Fruit fly (Drosophila melanogaster): Measurements from ENCODE around the gene poe.

The poe gene

DNA sequence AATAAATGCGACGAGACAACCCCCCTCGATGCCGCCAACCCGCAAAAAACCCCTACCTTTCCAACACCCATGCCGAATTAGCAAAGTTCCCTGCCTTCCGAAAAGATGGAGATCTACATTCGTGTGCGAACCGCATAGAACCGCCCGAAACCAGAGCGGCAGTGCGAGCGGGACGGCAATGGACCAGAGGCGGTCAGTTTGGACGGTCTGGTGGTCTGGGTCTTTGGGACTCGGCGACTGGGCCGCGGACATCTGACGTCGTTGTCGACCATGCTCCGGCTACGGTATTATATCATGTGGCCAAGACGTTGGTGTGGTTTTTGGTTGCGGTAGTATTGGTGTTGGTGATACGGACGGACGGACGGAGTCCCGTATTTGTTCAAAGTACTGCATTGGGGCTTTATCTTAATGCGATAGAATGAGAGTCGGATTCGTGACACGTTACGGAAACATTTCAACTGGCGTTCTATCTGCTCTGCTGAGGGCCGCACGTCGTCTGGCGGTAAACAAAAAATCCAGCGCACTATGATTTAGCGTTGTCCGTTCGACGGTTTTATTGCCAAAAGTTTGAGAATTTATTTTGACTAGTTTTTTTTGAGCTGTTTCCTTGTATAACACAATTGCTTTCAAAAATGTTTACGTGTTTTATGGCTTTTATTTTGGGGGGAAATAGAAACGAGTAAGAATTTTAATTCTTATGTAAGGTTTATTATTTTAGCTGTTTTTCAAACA, 15.5 kb upstream of the poe start (continued):
- TF ChIP-seq CG13424 (tag; optimal IDR thresholded peaks at IDR 0.05) (no peak), GATAe (GFP tag; conservative IDR thresholded peaks at IDR 0.05) (no peak), seq (GFP tag; IDR thresholded peaks at IDR 0.05) (no peak), Stat92E (GFP tag; optimal IDR thresholded peaks at IDR 0.05) (no peak), pb (GFP tag; optimal IDR thresholded peaks at IDR 0.05) (no peak), CG6854 (GFP tag; optimal IDR thresholded peaks at IDR 0.05) (no peak), chif (GFP tag; optimal IDR thresholded peaks at IDR 0.05) (no peak), abd-A (tag; optimal IDR thresholded peaks at IDR 0.05) (no peak), nom (GFP tag; optimal IDR thresholded peaks at IDR 0.05) (no peak), CG32772 (GFP tag; IDR thresholded peaks at IDR 0.05) (no peak), CG33557 (GFP tag; optimal IDR thresholded peaks at IDR 0.05) (no peak), hth (optimal IDR thresholded peaks at IDR 0.05) (no peak), CG2889 (GFP tag; IDR thresholded peaks at IDR 0.05) (no peak), sisA (GFP tag; IDR thresholded peaks at IDR 0.05) (no peak), hb (GFP tag; IDR thresholded peaks at IDR 0.05; ENCODE audit: partially characterized antibody) (no peak), lbe (GFP tag; optimal IDR thresholded peaks at IDR 0.05) (no peak), CG15696 (tag; optimal IDR thresholded peaks at IDR 0.05) (no peak), Doc3 (GFP tag; IDR thresholded peaks at IDR 0.05; ENCODE audit: partially characterized antibody) (no peak), bcd (GFP tag; optimal IDR thresholded peaks at IDR 0.05) (no peak), gsb (GFP tag; IDR thresholded peaks at IDR 0.05) (no peak), CG11247 (GFP tag; IDR thresholded peaks at IDR 0.05) (no peak), org-1 (GFP tag; optimal IDR thresholded peaks at IDR 0.05) (no peak), CG8765 (GFP tag; IDR thresholded peaks at IDR 0.05) (no peak), Awh (GFP tag; IDR thresholded peaks at IDR 0.05) (no peak), CG14965 (GFP tag; optimal IDR thresholded peaks at IDR 0.05; ENCODE audit: borderline replicate concordance) (no peak), Xrp1 (GFP tag; IDR thresholded peaks at IDR 0.05) (no peak), Abd-B (GFP tag; optimal IDR thresholded peaks at IDR 0.05) (no peak), CG6813 (GFP tag; optimal IDR thresholded peaks at IDR 0.05) (no peak), CG31224 (GFP tag; IDR thresholded peaks at IDR 0.05) (no peak), bsh (GFP tag; optimal IDR thresholded peaks at IDR 0.05) (no peak), slbo (GFP tag; IDR thresholded peaks at IDR 0.05) (no peak), pita (GFP tag; optimal IDR thresholded peaks at IDR 0.05) (no peak), Dip3 (GFP tag; optimal IDR thresholded peaks at IDR 0.05) (no peak), jumu (GFP tag; optimal IDR thresholded peaks at IDR 0.05) (no peak), klu (GFP tag; IDR thresholded peaks at IDR 0.05) (no peak), Hand (GFP tag; optimal IDR thresholded peaks at IDR 0.05) (no peak), CG4820 (GFP tag; optimal IDR thresholded peaks at IDR 0.05) (no peak), HLH54F (GFP tag; optimal IDR thresholded peaks at IDR 0.05) (no peak), crol (GFP tag; IDR thresholded peaks at IDR 0.05) (peak; percentile 53; the same call in 1 of the 2 replicates), fu2 (GFP tag; optimal IDR thresholded peaks at IDR 0.05) (peak; percentile 27), Side (GFP tag; optimal IDR thresholded peaks at IDR 0.05) (no peak), unc-4 (GFP tag; IDR thresholded peaks at IDR 0.05; ENCODE audit: partially characterized antibody) (no peak), CG10979 (tag; optimal IDR thresholded peaks at IDR 0.05) (no peak), zfh1 (GFP tag; IDR thresholded peaks at IDR 0.05) (no peak), CG11085 (GFP tag; IDR thresholded peaks at IDR 0.05) (no peak), CG13287 (GFP tag; IDR thresholded peaks at IDR 0.05; ENCODE audit: partially characterized antibody) (0 out of 2 replicates have a peak, but pooled peaks have one; percentile 15), salm (tag; optimal IDR thresholded peaks at IDR 0.05) (no peak), Lpt (GFP tag; optimal IDR thresholded peaks at IDR 0.05) (no peak), rib (GFP tag; IDR thresholded peaks at IDR 0.05) (0 out of 2 replicates have a peak, but pooled peaks have one; percentile 59), CG14710 (tag; optimal IDR thresholded peaks at IDR 0.05) (no peak)
